Worm (Caenorhabditis elegans): ENCODE measurements around the gene gpla-1.

gpla-1 gene

ce11 chrV:11893975-11894374, 43.6 kb downstream of the gpla-1 start, which contains the start of gene K12G11.6:
Gene K12G11.6, plus strand, starts transcription at chrV:11894331.
- peak in 1 of 2 experiments; percentile 94 for TF ChIP-seq unc-62 (GFP tag; optimal IDR thresholded peaks at IDR 0.05 in 1 of 2)
- no peak for TF ChIP-seq unc-62 (tag; optimal IDR thresholded peaks at IDR 0.05)
- TF ChIP-seq spr-1 (tag; optimal IDR thresholded peaks at IDR 0.05), result no peak

- TF ChIP-seq snpc-1.2 (GFP tag; IDR thresholded peaks at IDR 0.05) (no peak), lin-29 (GFP tag; IDR thresholded peaks at IDR 0.05) (no peak), ceh-28 (tag; optimal IDR thresholded peaks at IDR 0.05) (no peak), madf-9 (GFP tag; conservative IDR thresholded peaks at IDR 0.05) (no peak), ctbp-1 (GFP tag; IDR thresholded peaks at IDR 0.05) (no peak), daf-16 (GFP tag; optimal IDR thresholded peaks at IDR 0.05) (no peak), daf-16 (tag; optimal IDR thresholded peaks at IDR 0.05) (no peak), dve-1 (tag; optimal IDR thresholded peaks at IDR 0.05; ENCODE audit: insufficient read depth) (peak; percentile 39), ceh-32 (tag; optimal IDR thresholded peaks at IDR 0.05; ENCODE audit: poor library complexity) (no peak), aly-2 (tag; optimal IDR thresholded peaks at IDR 0.05) (no peak), ZK337.2 (GFP tag; IDR thresholded peaks at IDR 0.05) (no peak), nhr-28 (tag; optimal IDR thresholded peaks at IDR 0.05) (peak; percentile 20), R02D3.7 (tag; optimal IDR thresholded peaks at IDR 0.05) (no peak), unc-62 (GFP tag; optimal IDR thresholded peaks at IDR 0.05 in 1 of 2) (peak in 1 of 2 experiments; percentile 85), unc-62 (tag; optimal IDR thresholded peaks at IDR 0.05) (no peak)
These were observed 46.3 kb downstream of the gpla-1 start, which contains the start of the genes sodh-2 and srx-76 for ce11 chrV:11891143-11891862. Gene sodh-2, minus strand, starts transcription at chrV:11891243. Gene srx-76, plus strand, starts transcription at chrV:11891812.

ce11 chrV:11889115-11889935, 48.3 kb downstream of the gpla-1 start:
- TF ChIP-seq fos-1 (tag; optimal IDR thresholded peaks at IDR 0.05), result peak; percentile 10
- TF ChIP-seq F26F4.8 (GFP tag; conservative IDR thresholded peaks at IDR 0.05), result no peak
- TF ChIP-seq ama-1 (optimal IDR thresholded peaks at IDR 0.05), result peak; percentile 72
- TF ChIP-seq aly-2 (tag; optimal IDR thresholded peaks at IDR 0.05), result no peak
- TF ChIP-seq nhr-77 (tag; optimal IDR thresholded peaks at IDR 0.05), result peak; percentile 64
- TF ChIP-seq lsy-2 (tag; optimal IDR thresholded peaks at IDR 0.05), result peak; percentile 10 to 33
- TF ChIP-seq daf-16 (GFP tag; optimal IDR thresholded peaks at IDR 0.05), result peak in 1 of 2 experiments; percentile 65
- peak; percentile 54 for TF ChIP-seq daf-16 (tag; optimal IDR thresholded peaks at IDR 0.05)
- TF ChIP-seq aha-1 (tag), result peak; percentile 46
- peak; percentile 89; the same call in 1 of the 2 replicates for TF ChIP-seq zfp-3 (GFP tag; conservative IDR thresholded peaks at IDR 0.05)
- TF ChIP-seq T26A8.4 (GFP tag; IDR thresholded peaks at IDR 0.05), result 0 out of 2 replicates have a peak, but pooled peaks have one; percentile 16
- no peak for TF ChIP-seq lir-3 (tag; optimal IDR thresholded peaks at IDR 0.05)
- no peak for TF ChIP-seq madf-5 (GFP tag; IDR thresholded peaks at IDR 0.05)
- peak; percentile 75 for TF ChIP-seq mep-1 (tag; optimal IDR thresholded peaks at IDR 0.05)
- TF ChIP-seq nhr-28 (tag; optimal IDR thresholded peaks at IDR 0.05), result peak; percentile 38
- no peak for TF ChIP-seq spr-3 (GFP tag; optimal IDR thresholded peaks at IDR 0.05)
- TF ChIP-seq mdl-1 (tag; optimal IDR thresholded peaks at IDR 0.05), result peak in 1 of 2 experiments; percentile 8
- peak; percentile 46 for TF ChIP-seq mes-2 (tag; optimal IDR thresholded peaks at IDR 0.05; ENCODE audit: poor library complexity, severe bottlenecking)

ce11 chrV:11888656-11889055, 49.0 kb downstream of the gpla-1 start:
- no peak for TF ChIP-seq nhr-76 (tag; optimal IDR thresholded peaks at IDR 0.05)
- TF ChIP-seq snpc-4 (tag; optimal IDR thresholded peaks at IDR 0.05), result no peak
- no peak for TF ChIP-seq ZK546.5 (tag; optimal IDR thresholded peaks at IDR 0.05)
- TF ChIP-seq mes-2 (tag; optimal IDR thresholded peaks at IDR 0.05; ENCODE audit: poor library complexity, severe bottlenecking), result peak; percentile 36
- no peak for TF ChIP-seq Y105C5A.15 (GFP tag; IDR thresholded peaks at IDR 0.05)
- TF ChIP-seq nhr-102 (tag; optimal IDR thresholded peaks at IDR 0.05), result no peak
- TF ChIP-seq F37D6.2 (tag; optimal IDR thresholded peaks at IDR 0.05), result no peak
- no peak for TF ChIP-seq T20F7.1 (GFP tag; optimal IDR thresholded peaks at IDR 0.05)
- peak in 1 of 2 experiments; percentile 60 for TF ChIP-seq unc-62 (GFP tag; optimal IDR thresholded peaks at IDR 0.05 in 1 of 2)
- TF ChIP-seq unc-62 (tag; optimal IDR thresholded peaks at IDR 0.05), result no peak

All from whole organism, L4 larva.